Worm (Caenorhabditis elegans) whole organism, L4 larva: ENCODE measurements around the gene srh-212.

Source experiments
- hif-1 ChIP-seq, 2 experiments: sonication (generic microtip); optimal IDR thresholded peaks; 2 replicates each; lab custom pipeline; 2016 to 2017; ENCODE audit warnings: missing compliant biosample characterization in 2 of 2, missing genetic modification characterization in 2 of 2, missing genetic modification reagents in 2 of 2, missing genotype in 2 of 2, mild to moderate bottlenecking in 1 of 2
- lir-3 ChIP-seq: sonication (generic microtip); optimal IDR thresholded peaks from 2 replicates; lab custom pipeline; 2016; ENCODE audit warnings: mild to moderate bottlenecking, missing genetic modification characterization, missing compliant biosample characterization
- nhr-10 ChIP-seq: fragments of 150-350 bp; optimal IDR thresholded peaks from 2 replicates; lab custom pipeline; 2014; ENCODE audit warnings: missing biosample characterization, missing genetic modification characterization
- nhr-76 ChIP-seq: fragments of 150-350 bp; optimal IDR thresholded peaks from 2 replicates; lab custom pipeline; 2014; ENCODE audit warnings: missing biosample characterization, missing genetic modification characterization

DNA sequence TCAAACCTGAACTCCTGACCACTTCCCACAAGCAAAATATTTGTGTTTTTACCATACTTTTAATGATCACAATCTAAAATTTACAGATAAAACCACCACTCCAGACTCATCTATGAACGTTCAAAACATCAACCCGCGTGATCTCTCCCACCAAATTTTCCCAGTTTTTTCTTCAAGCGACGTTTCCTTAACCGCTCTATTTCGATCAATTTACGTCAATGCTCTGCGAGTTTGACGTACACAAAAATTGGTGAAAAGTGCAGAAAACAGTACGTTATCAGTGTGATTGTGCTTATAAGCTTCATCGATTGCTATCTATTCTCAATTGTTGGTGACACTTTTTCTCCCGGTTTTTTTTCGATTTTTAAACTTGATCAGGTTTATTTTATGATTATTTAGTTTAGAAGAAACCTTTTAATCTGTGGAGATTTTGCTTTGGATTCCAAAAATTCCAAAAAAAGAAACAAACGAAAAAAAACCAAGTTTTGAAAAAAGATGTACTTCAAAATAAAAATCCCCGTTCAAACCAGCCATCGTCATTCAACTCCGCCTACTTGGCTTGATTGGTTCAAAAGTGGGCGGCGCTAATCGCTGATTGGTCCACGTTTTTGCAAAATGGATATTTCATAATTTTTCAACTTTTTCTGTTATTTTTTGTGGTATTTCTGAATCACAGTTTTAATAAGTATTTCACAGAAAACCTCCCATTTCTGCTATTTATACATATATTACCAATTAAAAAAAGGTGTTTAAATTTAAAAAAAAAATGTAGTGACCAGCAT is 35.5 kb upstream of the srh-212 start:
- TF ChIP-seq lir-3 = no peak
- no peak for TF ChIP-seq nhr-76 (tag; lab: Kevin White, UChicago)
- TF ChIP-seq nhr-10 (tag; lab: Kevin White, UChicago) = no peak
- TF ChIP-seq hif-1 (tag; optimal IDR thresholded peaks at IDR 0.05; lab: Kevin White, UChicago) = peak in 1 of 2 experiments; percentile 8
